Worm (Caenorhabditis elegans): Measurements from ENCODE around the gene ceh-7.

ceh-7 gene

ce11 chrII:8684824-8685223, 18.8 kb downstream of the ceh-7 start, which contains the start of gene hgap-2:
TSS of gene hgap-2 (minus strand) at chrII:8684924.
- TF ChIP-seq W03F9.2 (tag; optimal IDR thresholded peaks at IDR 0.05) (no peak), dao-5 (tag; optimal IDR thresholded peaks at IDR 0.05) (no peak), him-1 (tag; optimal IDR thresholded peaks at IDR 0.05) (no peak)

ce11 chrII:8683933-8684332, 19.7 kb downstream of the ceh-7 start:
- TF ChIP-seq W03F9.2 (tag; optimal IDR thresholded peaks at IDR 0.05): peak; percentile 72
- peak; percentile 2 for TF ChIP-seq him-1 (tag; optimal IDR thresholded peaks at IDR 0.05)
- TF ChIP-seq dao-5 (tag; optimal IDR thresholded peaks at IDR 0.05): no peak

- TF ChIP-seq him-1 (tag; optimal IDR thresholded peaks at IDR 0.05): no peak
- no peak for TF ChIP-seq dao-5 (tag; optimal IDR thresholded peaks at IDR 0.05)
- TF ChIP-seq W03F9.2 (tag; optimal IDR thresholded peaks at IDR 0.05): no peak
Measured at ce11 chrII:8679799-8680198, 23.8 kb downstream of the ceh-7 start.

ce11 chrII:8675369-8675768, 28.3 kb downstream of the ceh-7 start:
- TF ChIP-seq him-1 (tag; optimal IDR thresholded peaks at IDR 0.05) (no peak), dao-5 (tag; optimal IDR thresholded peaks at IDR 0.05) (no peak), W03F9.2 (tag; optimal IDR thresholded peaks at IDR 0.05) (no peak)

ce11 chrII:8670835-8671234, 32.8 kb downstream of the ceh-7 start:
- TF ChIP-seq him-1 (tag; optimal IDR thresholded peaks at IDR 0.05) (no peak), W03F9.2 (tag; optimal IDR thresholded peaks at IDR 0.05) (no peak), dao-5 (tag; optimal IDR thresholded peaks at IDR 0.05) (no peak)

ce11 chrII:8668871-8669270, 34.8 kb downstream of the ceh-7 start:
- TF ChIP-seq him-1 (tag; optimal IDR thresholded peaks at IDR 0.05) (no peak), dao-5 (tag; optimal IDR thresholded peaks at IDR 0.05) (no peak), W03F9.2 (tag; optimal IDR thresholded peaks at IDR 0.05) (no peak)

ce11 chrII:8664533-8664932, 39.1 kb downstream of the ceh-7 start, which contains the start of gene etc-1:
TSS of gene etc-1 (plus strand) at chrII:8664833.
- TF ChIP-seq him-1 (tag; optimal IDR thresholded peaks at IDR 0.05) (no peak), dao-5 (tag; optimal IDR thresholded peaks at IDR 0.05) (no peak), W03F9.2 (tag; optimal IDR thresholded peaks at IDR 0.05) (no peak)

ce11 chrII:8661539-8661938, 42.1 kb downstream of the ceh-7 start, which contains the start of the genes piga-1 and eif-2Bepsilon:
TSS of gene piga-1 (minus strand) at chrII:8661712.
TSS of gene eif-2Bepsilon (plus strand) at chrII:8661869.
- TF ChIP-seq dao-5 (tag; optimal IDR thresholded peaks at IDR 0.05) (no peak), W03F9.2 (tag; optimal IDR thresholded peaks at IDR 0.05) (no peak), him-1 (tag; optimal IDR thresholded peaks at IDR 0.05) (no peak)

- TF ChIP-seq dao-5 (tag; optimal IDR thresholded peaks at IDR 0.05) (no peak), him-1 (tag; optimal IDR thresholded peaks at IDR 0.05) (no peak), W03F9.2 (tag; optimal IDR thresholded peaks at IDR 0.05) (no peak)
Measured at ce11 chrII:8658835-8659234, 44.8 kb downstream of the ceh-7 start, which contains the start of gene atg-10. TSS of gene atg-10 (plus strand) at chrII:8659135.

Measured in whole organism, L4/young adult.